Fruit fly (Drosophila melanogaster) whole organism, embryonic: ENCODE measurements around the gene CG11828.

Source experiments
- Atf-2 ChIP-seq: fragments of 200-800 bp; sonication (Bioruptor generic); optimal IDR thresholded peaks from 2 replicates; lab custom pipeline; 2016; ENCODE audit warnings: missing biosample characterization, missing genetic modification characterization
- Atf6 ChIP-seq: fragments of 200-800 bp; sonication (Bioruptor generic); IDR thresholded peaks from 2 replicates; pipeline ENCODE4 v1.3.6; 2022; ENCODE audit warnings: missing biosample characterization, missing genetic modification characterization
- Awh ChIP-seq: fragments of 200-800 bp; sonication (Bioruptor generic); IDR thresholded peaks from 2 replicates; pipeline ENCODE4, ENCODE4 v1.3.6; 2022; ENCODE audit warnings: missing biosample characterization, missing genetic modification characterization
- CG10565 ChIP-seq: fragments of 200-800 bp; sonication (Bioruptor generic); optimal IDR thresholded peaks from 3 replicates; lab custom pipeline; 2016; ENCODE audit warnings: missing biosample characterization, mild to moderate bottlenecking, missing genetic modification characterization
- CG11247 ChIP-seq: fragments of 200-800 bp; sonication (Bioruptor generic); IDR thresholded peaks from 2 replicates; pipeline ENCODE4 v1.3.6; 2022; ENCODE audit warnings: missing biosample characterization, missing genetic modification characterization
- CG11504 ChIP-seq: fragments of 200-800 bp; sonication (Bioruptor generic); optimal IDR thresholded peaks from 3 replicates; lab custom pipeline; 2019; ENCODE audit warnings: missing biosample characterization, mild to moderate bottlenecking, missing genetic modification characterization, moderate library complexity
- CG11696 ChIP-seq: fragments of 200-800 bp; sonication (Bioruptor generic); IDR thresholded peaks from 2 replicates; pipeline ENCODE4 v1.3.6; 2022; ENCODE audit warnings: missing biosample characterization, missing genetic modification characterization
- CG12769 ChIP-seq: fragments of 200-800 bp; sonication (Bioruptor generic); optimal IDR thresholded peaks from 2 replicates; lab custom pipeline; 2019; ENCODE audit warnings: missing biosample characterization, mild to moderate bottlenecking, missing genetic modification characterization, moderate library complexity
- CG13624 ChIP-seq: fragments of 200-800 bp; sonication (Bioruptor generic); optimal IDR thresholded peaks from 2 replicates; lab custom pipeline; 2016; ENCODE audit warnings: missing biosample characterization, missing genetic modification characterization
- CG17385 ChIP-seq: fragments of 200-800 bp; sonication (Bioruptor generic); optimal IDR thresholded peaks from 3 replicates; lab custom pipeline; 2018; ENCODE audit warnings: missing biosample characterization, mild to moderate bottlenecking, missing genetic modification characterization
- CG18476 ChIP-seq: fragments of 200-800 bp; sonication (Bioruptor generic); optimal IDR thresholded peaks from 2 replicates; lab custom pipeline; 2016; ENCODE audit warnings: missing biosample characterization, mild to moderate bottlenecking, missing genetic modification characterization
- CG3065 ChIP-seq: fragments of 200-800 bp; sonication (Bioruptor generic); optimal IDR thresholded peaks from 2 replicates; lab custom pipeline; 2016; ENCODE audit warnings: missing biosample characterization, missing genetic modification characterization
- CG3726 ChIP-seq: fragments of 200-800 bp; sonication (Bioruptor generic); IDR thresholded peaks from 3 replicates; pipeline ENCODE4, ENCODE4 v1.3.6; 2022; ENCODE audit warnings: missing biosample characterization, missing genetic modification characterization
- CG42726 ChIP-seq: fragments of 200-800 bp; sonication (Bioruptor generic); IDR thresholded peaks from 2 replicates; pipeline ENCODE4 v1.3.6; 2022; ENCODE audit warnings: missing biosample characterization, missing genetic modification characterization; ENCODE audit not compliant: partially characterized antibody
- CG5180 ChIP-seq: fragments of 200-800 bp; sonication (Bioruptor generic); optimal IDR thresholded peaks from 3 replicates; lab custom pipeline; 2017; ENCODE audit warnings: missing biosample characterization, missing genetic modification characterization, mild to moderate bottlenecking, moderate library complexity, missing genetic modification reagents
- CG8089 ChIP-seq: fragments of 200-800 bp; sonication (Bioruptor generic); optimal IDR thresholded peaks from 3 replicates; lab custom pipeline; 2016; ENCODE audit warnings: missing biosample characterization, missing genetic modification characterization
- CG8281 ChIP-seq: fragments of 200-800 bp; sonication (Bioruptor generic); optimal IDR thresholded peaks from 2 replicates; lab custom pipeline; 2018; ENCODE audit warnings: missing biosample characterization, mild to moderate bottlenecking, missing genetic modification characterization, moderate library complexity
- CG9437 ChIP-seq: fragments of 200-800 bp; sonication (Bioruptor generic); optimal IDR thresholded peaks from 2 replicates; lab custom pipeline; 2018; ENCODE audit warnings: missing biosample characterization, mild to moderate bottlenecking, missing genetic modification characterization
- Camta ChIP-seq: fragments of 200-800 bp; sonication (Bioruptor generic); optimal IDR thresholded peaks from 2 replicates; lab custom pipeline; 2016; ENCODE audit warnings: missing biosample characterization, missing genetic modification characterization
- Dip2 ChIP-seq: fragments of 200-800 bp; sonication (Bioruptor generic); IDR thresholded peaks from 2 replicates; pipeline ENCODE4 v1.3.6; 2022; ENCODE audit warnings: missing biosample characterization, missing genetic modification characterization
- Ets65A ChIP-seq: fragments of 200-800 bp; sonication (Bioruptor generic); peaks from one replicate; lab custom pipeline; 2016; ENCODE audit warnings: missing biosample characterization, missing genetic modification characterization
- Fer1 ChIP-seq: fragments of 200-800 bp; sonication (Bioruptor generic); optimal IDR thresholded peaks from 2 replicates; lab custom pipeline; 2017; ENCODE audit warnings: missing biosample characterization, mild to moderate bottlenecking, missing genetic modification characterization
- H2.0 ChIP-seq: fragments of 200-800 bp; sonication (Bioruptor generic); IDR thresholded peaks from 2 replicates; pipeline ENCODE4 v1.3.6; 2022; ENCODE audit warnings: missing biosample characterization, missing genetic modification characterization
- HLH54F ChIP-seq: fragments of 200-800 bp; sonication (Bioruptor generic); optimal IDR thresholded peaks from 3 replicates; lab custom pipeline; 2016; ENCODE audit warnings: missing biosample characterization, missing genetic modification characterization
- Hr51 ChIP-seq, 2 experiments: fragments of 200-800 bp; sonication (Bioruptor generic); optimal IDR thresholded peaks; 2 replicates in 1 of 2; 3 replicates in 1 of 2; lab custom pipeline; 2016 to 2018; ENCODE audit warnings: missing biosample characterization in 2 of 2, missing genetic modification characterization in 2 of 2, mild to moderate bottlenecking in 1 of 2, moderate library complexity in 1 of 2
- Lpt ChIP-seq: fragments of >200 bp; optimal IDR thresholded peaks from 2 replicates; lab custom pipeline; 2018; ENCODE audit warnings: missing biosample characterization, missing genetic modification characterization
- Mes4 ChIP-seq: fragments of 200-800 bp; sonication (Bioruptor generic); optimal IDR thresholded peaks from 2 replicates; lab custom pipeline; 2016; ENCODE audit warnings: missing biosample characterization, missing genetic modification characterization
- Nf-YA ChIP-seq: fragments of 200-800 bp; sonication (Bioruptor generic); IDR thresholded peaks from 2 replicates; pipeline ENCODE4 v1.3.6; 2022; ENCODE audit warnings: missing biosample characterization, missing genetic modification characterization
- Rfx ChIP-seq: fragments of 200-800 bp; sonication (Bioruptor generic); IDR thresholded peaks from 2 replicates; pipeline ENCODE4 v1.3.6; 2022; ENCODE audit warnings: missing biosample characterization, missing genetic modification characterization
- Sox102F ChIP-seq: fragments of 200-800 bp; sonication (Bioruptor generic); optimal IDR thresholded peaks from 2 replicates; lab custom pipeline; 2018; ENCODE audit warnings: missing biosample characterization, mild to moderate bottlenecking, missing genetic modification characterization, moderate library complexity
- Sry-δ ChIP-seq: fragments of 200-800 bp; sonication (Bioruptor generic); optimal IDR thresholded peaks from 2 replicates; lab custom pipeline; 2016; ENCODE audit warnings: missing biosample characterization, missing genetic modification characterization
- Taf1 ChIP-seq: fragments of 200-800 bp; sonication (Bioruptor generic); IDR thresholded peaks from 2 replicates; pipeline ENCODE4 v1.3.6; 2022; ENCODE audit warnings: missing biosample characterization, missing genetic modification characterization
- al ChIP-seq: fragments of 200-800 bp; sonication (Bioruptor generic); IDR thresholded peaks from 2 replicates; pipeline ENCODE4 v1.3.6; 2022; ENCODE audit warnings: missing biosample characterization, missing genetic modification characterization
- bigmax ChIP-seq: fragments of 200-800 bp; sonication (Bioruptor generic); optimal IDR thresholded peaks from 2 replicates; lab custom pipeline; 2018; ENCODE audit warnings: missing biosample characterization, mild to moderate bottlenecking, missing genetic modification characterization
- btn ChIP-seq: fragments of 200-800 bp; sonication (Bioruptor generic); optimal IDR thresholded peaks from 2 replicates; lab custom pipeline; 2016; ENCODE audit warnings: missing biosample characterization, missing genetic modification characterization
- ci ChIP-seq: fragments of 200-800 bp; sonication (Bioruptor generic); IDR thresholded peaks from 3 replicates; pipeline ENCODE4 v1.3.6; 2022; ENCODE audit warnings: missing biosample characterization, missing genetic modification characterization
- dpn ChIP-seq, 2 experiments: fragments of 200-800 bp; sonication (Bioruptor generic); optimal IDR thresholded peaks; 3 replicates each; lab custom pipeline; 2016; ENCODE audit warnings: missing biosample characterization in 2 of 2, missing genetic modification characterization in 2 of 2
- gsb-n ChIP-seq: fragments of 200-800 bp; sonication (Bioruptor generic); optimal IDR thresholded peaks from 3 replicates; lab custom pipeline; 2018; ENCODE audit warnings: missing biosample characterization, mild to moderate bottlenecking, missing genetic modification characterization
- gt ChIP-seq: fragments of 200-800 bp; sonication (Bioruptor generic); IDR thresholded peaks from 2 replicates; pipeline ENCODE4 v1.3.6; 2022; ENCODE audit warnings: missing biosample characterization, missing genetic modification characterization
- hbn ChIP-seq: fragments of 200-800 bp; sonication (Bioruptor generic); IDR thresholded peaks from 2 replicates; pipeline ENCODE4 v1.3.6; 2022; ENCODE audit warnings: missing biosample characterization, missing genetic modification characterization; ENCODE audit not compliant: partially characterized antibody
- kay ChIP-seq: fragments of 200-800 bp; sonication (Bioruptor generic); optimal IDR thresholded peaks from 2 replicates; lab custom pipeline; 2016; ENCODE audit warnings: missing biosample characterization, missing genetic modification characterization
- mam ChIP-seq: fragments of 200-800 bp; sonication (Bioruptor generic); optimal IDR thresholded peaks from 3 replicates; lab custom pipeline; 2016; ENCODE audit warnings: missing biosample characterization, missing genetic modification characterization
- mirr ChIP-seq: fragments of 200-800 bp; sonication (Bioruptor generic); optimal IDR thresholded peaks from 3 replicates; lab custom pipeline; 2018; ENCODE audit warnings: missing biosample characterization, mild to moderate bottlenecking, missing genetic modification characterization
- peb ChIP-seq: fragments of 200-800 bp; sonication (Bioruptor generic); IDR thresholded peaks from 2 replicates; pipeline ENCODE4 v1.3.6; 2022; ENCODE audit warnings: missing biosample characterization, missing genetic modification characterization
- sens ChIP-seq: fragments of 200-800 bp; sonication (Bioruptor generic); peaks from one replicate; lab custom pipeline; 2016; ENCODE audit warnings: missing biosample characterization, missing genetic modification characterization
- shn ChIP-seq: fragments of 200-800 bp; sonication (Bioruptor generic); optimal IDR thresholded peaks from 3 replicates; lab custom pipeline; 2016; ENCODE audit warnings: missing biosample characterization, missing genetic modification characterization
- sisA ChIP-seq: fragments of 200-800 bp; sonication (Bioruptor generic); IDR thresholded peaks from 2 replicates; pipeline ENCODE4 v1.3.6; 2022; ENCODE audit warnings: missing biosample characterization, missing genetic modification characterization
- unpg ChIP-seq: fragments of 200-800 bp; sonication (Bioruptor generic); optimal IDR thresholded peaks from 3 replicates; lab custom pipeline; 2018; ENCODE audit warnings: missing biosample characterization, mild to moderate bottlenecking, missing genetic modification characterization, moderate library complexity
- usp ChIP-seq: fragments of >200 bp; optimal IDR thresholded peaks from 2 replicates; lab custom pipeline; 2017; ENCODE audit warnings: missing biosample characterization, missing genetic modification characterization
- yki ChIP-seq: fragments of >200 bp; optimal IDR thresholded peaks from 3 replicates; lab custom pipeline; 2018

Gene CG11828

DNA sequence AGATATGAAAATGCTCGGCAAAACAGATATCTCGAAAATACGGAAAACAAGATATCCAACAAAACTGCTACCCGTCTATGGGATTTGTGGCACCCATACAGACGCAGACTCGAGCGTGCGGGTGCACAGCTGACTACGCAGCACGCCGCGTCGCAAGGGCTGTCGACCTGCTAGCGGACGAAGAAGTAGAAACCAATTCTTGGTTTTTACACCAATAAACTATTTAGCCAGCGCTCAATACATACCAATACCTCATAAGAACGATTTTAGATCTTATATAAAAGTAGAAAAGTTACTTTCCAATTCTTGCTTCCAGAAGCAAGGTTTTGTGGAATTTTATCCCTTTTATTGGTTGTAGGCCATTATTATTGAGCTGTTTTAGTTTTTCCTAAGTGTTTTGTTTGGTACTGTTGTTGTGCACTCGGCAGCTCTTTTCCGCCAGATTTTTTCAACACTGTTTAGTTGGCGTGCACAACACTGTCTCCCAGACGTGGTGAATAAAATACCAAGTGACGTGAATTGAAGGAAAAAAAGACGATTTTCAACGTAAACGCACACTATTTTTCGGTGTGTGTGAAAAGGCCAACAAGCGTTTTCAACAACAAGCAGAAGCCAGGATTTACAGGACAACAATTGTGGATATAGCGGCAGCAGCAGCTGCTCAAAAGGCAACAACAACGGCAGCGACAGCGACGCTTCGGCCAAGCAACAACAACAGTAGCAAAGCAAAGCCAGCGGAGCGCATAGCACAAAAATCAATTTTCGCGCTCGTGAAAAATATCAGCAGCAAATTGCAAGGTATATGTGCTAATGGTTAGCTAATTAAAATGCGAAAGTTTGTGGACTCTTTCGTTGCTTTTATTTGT is 34.0 kb upstream of the CG11828 start (continued):
- peak; percentile 44; the same call in 1 of the 2 replicates for TF ChIP-seq Taf1
- peak; percentile 86 for TF ChIP-seq Fer1 (GFP tag; lab: Kevin White, UChicago)
- TF ChIP-seq gt (GFP tag; lab: Robert Waterston, UW): no peak
- peak; percentile 72 for TF ChIP-seq CG12769 (tag; lab: Kevin White, UChicago)
- TF ChIP-seq CG3726 (GFP tag; lab: Robert Waterston, UW): no peak
- TF ChIP-seq CG18476 (GFP tag; lab: Kevin White, UChicago): peak; percentile 70
- TF ChIP-seq Rfx (GFP tag; lab: Robert Waterston, UW): peak; percentile 90
- peak; percentile 91 for TF ChIP-seq mam (GFP tag; lab: Kevin White, UChicago)
- peak; percentile 68 for TF ChIP-seq Atf6
- TF ChIP-seq CG10565 (GFP tag; lab: Kevin White, UChicago): no peak
- peak; percentile 29; the same call in 1 of the 2 replicates for TF ChIP-seq peb (GFP tag; lab: Robert Waterston, UW)
- peak; percentile 77 for TF ChIP-seq CG17385
- TF ChIP-seq usp: no peak
- no peak for TF ChIP-seq bigmax (GFP tag; lab: Kevin White, UChicago)
- peak; percentile 58 for TF ChIP-seq H2.0 (GFP tag; lab: Robert Waterston, UW)
- no peak for TF ChIP-seq yki (lab: Kevin White, UChicago)
- TF ChIP-seq sisA (GFP tag; lab: Robert Waterston, UW): peak; percentile 71
- peak; percentile 65; the same call in 1 of the 2 replicates for TF ChIP-seq al (GFP tag; lab: Robert Waterston, UW)
- TF ChIP-seq Awh (GFP tag; lab: Robert Waterston, UW): no peak
- TF ChIP-seq CG5180 (GFP tag; lab: Kevin White, UChicago): peak; percentile 36
- peak; percentile 81 for TF ChIP-seq CG11247 (GFP tag; lab: Robert Waterston, UW)
- peak; percentile 90 for TF ChIP-seq shn (GFP tag; lab: Kevin White, UChicago)
- TF ChIP-seq CG3065 (GFP tag; lab: Kevin White, UChicago): peak; percentile 4
- no peak for TF ChIP-seq btn (GFP tag; lab: Kevin White, UChicago)
- TF ChIP-seq Nf-YA (GFP tag; lab: Robert Waterston, UW): 0 out of 2 replicates have a peak, but pooled peaks have one; percentile 49
- peak; percentile 58 for TF ChIP-seq CG8281 (tag; lab: Kevin White, UChicago)
- TF ChIP-seq dpn (GFP tag; optimal IDR thresholded peaks at IDR 0.05; lab: Kevin White, UChicago): peak; percentile 89
- no peak for TF ChIP-seq CG42726
- peak; percentile 78 for TF ChIP-seq kay (GFP tag; lab: Kevin White, UChicago)
- TF ChIP-seq Atf-2 (GFP tag; lab: Kevin White, UChicago): peak; percentile 78
- peak; percentile 91 for TF ChIP-seq CG13624 (GFP tag; lab: Kevin White, UChicago)
- no peak for TF ChIP-seq Lpt (GFP tag; lab: Kevin White, UChicago)
- no peak for TF ChIP-seq gsb-n (tag; lab: Kevin White, UChicago)
- TF ChIP-seq Camta (GFP tag; lab: Kevin White, UChicago): peak; percentile 62
- peak; percentile 32; the same call in 1 of the 3 replicates for TF ChIP-seq ci (GFP tag; lab: Robert Waterston, UW)
- peak; percentile 54 for TF ChIP-seq Sry-δ (GFP tag; lab: Kevin White, UChicago)
- TF ChIP-seq sens (GFP tag; lab: Kevin White, UChicago): peak; percentile 96
- peak; percentile 66 for TF ChIP-seq mirr
- TF ChIP-seq Hr51 (GFP tag; optimal IDR thresholded peaks at IDR 0.05; lab: Kevin White, UChicago): peak; percentile 61 to 66
- TF ChIP-seq Ets65A: peak; percentile 97
- peak; percentile 74 for TF ChIP-seq Sox102F (GFP tag; lab: Kevin White, UChicago)
- no peak for TF ChIP-seq Dip2
- TF ChIP-seq HLH54F (GFP tag; lab: Kevin White, UChicago): peak; percentile 91
- TF ChIP-seq CG9437: peak; percentile 78
- peak; percentile 24 for TF ChIP-seq Mes4 (GFP tag; lab: Kevin White, UChicago)
- TF ChIP-seq CG11504 (tag; lab: Kevin White, UChicago): peak; percentile 81
- TF ChIP-seq hbn (GFP tag; lab: Robert Waterston, UW): no peak
- TF ChIP-seq CG11696 (GFP tag; lab: Robert Waterston, UW): no peak
- TF ChIP-seq CG8089 (GFP tag; lab: Kevin White, UChicago): peak; percentile 83
- peak; percentile 74 for TF ChIP-seq unpg (GFP tag; lab: Kevin White, UChicago)
